Worm (Caenorhabditis elegans) whole organism, L1 larva: Measurements from ENCODE around the gene nhr-211.

ENCODE experiments used
- C34B4.2 ChIP-seq: sonication (generic microtip); optimal IDR thresholded peaks from 2 replicates; lab custom pipeline; 2017; ENCODE audit warnings: mild to moderate bottlenecking, missing genetic modification characterization, missing compliant biosample characterization
- F16B12.6 ChIP-seq: fragments of 150-350 bp; optimal IDR thresholded peaks from 2 replicates; lab custom pipeline; 2014; ENCODE audit warnings: missing biosample characterization, missing genetic modification characterization
- Y116A8C.19 ChIP-seq: sonication (generic microtip); optimal IDR thresholded peaks from 2 replicates; lab custom pipeline; 2016; ENCODE audit warnings: missing compliant biosample characterization, missing genetic modification characterization, borderline replicate concordance
- alr-1 ChIP-seq: fragments of 200-800 bp; sonication (Bioruptor generic); optimal IDR thresholded peaks from 2 replicates; lab custom pipeline; 2018; ENCODE audit warnings: borderline replicate concordance, mild to moderate bottlenecking, missing genetic modification characterization, missing compliant biosample characterization
- ama-1 ChIP-seq: fragments of 150-350 bp; optimal IDR thresholded peaks from 2 replicates; lab custom pipeline; 2014
- blmp-1 ChIP-seq: fragments of 150-350 bp; optimal IDR thresholded peaks from 2 replicates; lab custom pipeline; 2014; ENCODE audit warnings: missing biosample characterization, missing genetic modification characterization
- ceh-90 ChIP-seq: sonication (generic microtip); optimal IDR thresholded peaks from 2 replicates; lab custom pipeline; 2016; ENCODE audit warnings: missing genetic modification characterization, missing compliant biosample characterization
- dpl-1 ChIP-seq, 3 experiments: fragments of 150-350 bp in 2 of 3; sonication (generic microtip) in 1 of 3; optimal IDR thresholded peaks; 2 replicates each; lab custom pipeline; 2014 to 2017; ENCODE audit warnings: missing biosample characterization in 3 of 3, missing genetic modification characterization in 3 of 3, missing genetic modification reagents in 3 of 3
- dsc-1 ChIP-seq: sonication (generic microtip); optimal IDR thresholded peaks from 2 replicates; lab custom pipeline; 2016; ENCODE audit warnings: mild to moderate bottlenecking, missing genetic modification characterization, missing compliant biosample characterization
- efl-1 ChIP-seq, 4 experiments: fragments of 150-350 bp; optimal IDR thresholded peaks in 3 of 4; peaks in 1 of 4; 1 replicate in 1 of 4; 2 replicates in 3 of 4; lab custom pipeline; 2014; ENCODE audit warnings: missing biosample characterization in 2 of 4, missing genetic modification characterization in 2 of 4, missing genetic modification reagents in 2 of 4
- efl-3 ChIP-seq: fragments of 200-800 bp; sonication (Bioruptor generic); optimal IDR thresholded peaks from 2 replicates; lab custom pipeline; 2018; ENCODE audit warnings: mild to moderate bottlenecking, missing genetic modification characterization, missing compliant biosample characterization
- egl-13 ChIP-seq: sonication (generic microtip); optimal IDR thresholded peaks from 2 replicates; lab custom pipeline; 2016; ENCODE audit warnings: missing genotype, missing genetic modification reagents, missing genetic modification characterization, missing compliant biosample characterization
- elt-2 ChIP-seq: sonication (generic microtip); optimal IDR thresholded peaks from 2 replicates; lab custom pipeline; 2016; ENCODE audit warnings: missing genetic modification characterization, mild to moderate bottlenecking, inconsistent platforms, missing compliant biosample characterization, missing genetic modification reagents
- elt-3 ChIP-seq, 6 experiments: fragments of 150-350 bp in 1 of 6; sonication (generic microtip); optimal IDR thresholded peaks; 2 replicates each; lab custom pipeline; 2017 to 2018; ENCODE audit warnings: missing biosample characterization in 6 of 6, missing genetic modification characterization in 6 of 6, inconsistent platforms in 1 of 6
- ets-5 ChIP-seq: fragments of 200-800 bp; sonication (Bioruptor generic); IDR thresholded peaks from 2 replicates; pipeline ENCODE4 v1.3.6; 2022; ENCODE audit warnings: missing genetic modification characterization, missing compliant biosample characterization
- fkh-10 ChIP-seq: sonication (generic microtip); optimal IDR thresholded peaks from 2 replicates; lab custom pipeline; 2017; ENCODE audit warnings: missing biosample characterization, missing genetic modification reagents, missing genetic modification characterization
- fkh-8 ChIP-seq: sonication (generic microtip); optimal IDR thresholded peaks from 2 replicates; lab custom pipeline; 2016; ENCODE audit warnings: mild to moderate bottlenecking, missing genetic modification characterization, missing compliant biosample characterization
- fos-1 ChIP-seq: fragments of 150-350 bp; optimal IDR thresholded peaks from 2 replicates; lab custom pipeline; 2014; ENCODE audit warnings: missing biosample characterization, missing genetic modification characterization
- hlh-17 ChIP-seq: fragments of 200-800 bp; sonication (Bioruptor generic); optimal IDR thresholded peaks from 2 replicates; lab custom pipeline; 2018; ENCODE audit warnings: missing genetic modification characterization, mild to moderate bottlenecking, missing compliant biosample characterization, moderate library complexity, borderline replicate concordance
- hlh-4 ChIP-seq: sonication (generic microtip); optimal IDR thresholded peaks from 2 replicates; lab custom pipeline; 2016; ENCODE audit warnings: mild to moderate bottlenecking, missing genetic modification characterization, missing compliant biosample characterization
- jun-1 ChIP-seq: fragments of 150-350 bp; optimal IDR thresholded peaks from 2 replicates; lab custom pipeline; 2014; ENCODE audit warnings: missing biosample characterization, missing genetic modification reagents, missing genetic modification characterization
- lin-13 ChIP-seq: fragments of 150-350 bp; optimal IDR thresholded peaks from 2 replicates; lab custom pipeline; 2014; ENCODE audit warnings: missing biosample characterization, missing genetic modification reagents, missing genetic modification characterization
- lin-14 ChIP-seq: fragments of 200-800 bp; sonication (Bioruptor generic); optimal IDR thresholded peaks from 2 replicates; lab custom pipeline; 2018; ENCODE audit warnings: mild to moderate bottlenecking, missing genetic modification characterization, moderate library complexity, missing compliant biosample characterization
- lin-15B ChIP-seq: fragments of 150-350 bp; sonication (generic microtip); optimal IDR thresholded peaks from 3 replicates; lab custom pipeline; 2014; ENCODE audit warnings: missing biosample characterization, missing genetic modification characterization
- lin-35 ChIP-seq, 2 experiments: fragments of 150-350 bp; optimal IDR thresholded peaks; 2 replicates each; lab custom pipeline; 2014; ENCODE audit warnings: missing biosample characterization in 2 of 2, missing genetic modification characterization in 2 of 2, missing genetic modification reagents in 2 of 2
- lin-39 ChIP-seq: fragments of 150-350 bp; optimal IDR thresholded peaks from 2 replicates; lab custom pipeline; 2014; ENCODE audit warnings: missing biosample characterization, missing genetic modification reagents, missing genetic modification characterization
- lsy-2 ChIP-seq, 2 experiments: fragments of 150-350 bp; optimal IDR thresholded peaks; 2 replicates each; lab custom pipeline; 2014; ENCODE audit warnings: missing biosample characterization in 2 of 2, missing genetic modification characterization in 2 of 2
- mab-9 ChIP-seq: fragments of 200-800 bp; sonication (Bioruptor generic); IDR thresholded peaks from 2 replicates; pipeline ENCODE4 v1.3.6; 2022; ENCODE audit warnings: missing genetic modification reagents, missing genetic modification characterization, missing compliant biosample characterization
- mdl-1 ChIP-seq, 2 experiments: fragments of 150-350 bp; optimal IDR thresholded peaks; 2 replicates each; lab custom pipeline; 2014 to 2017; ENCODE audit warnings: missing biosample characterization in 2 of 2, missing genetic modification characterization in 2 of 2, inconsistent platforms in 1 of 2
- nhr-12 ChIP-seq: sonication (generic microtip); optimal IDR thresholded peaks from 2 replicates; lab custom pipeline; 2017; ENCODE audit warnings: missing biosample characterization, missing genetic modification characterization
- nhr-19 ChIP-seq: fragments of 200-800 bp; sonication (Bioruptor generic); conservative IDR thresholded peaks from 2 replicates; pipeline ENCODE4 v1.3.6; 2022; ENCODE audit warnings: missing genetic modification characterization, missing compliant biosample characterization
- nhr-20 ChIP-seq: sonication (generic microtip); optimal IDR thresholded peaks from 2 replicates; lab custom pipeline; 2016; ENCODE audit warnings: mild to moderate bottlenecking, missing genetic modification characterization, missing compliant biosample characterization
- nhr-47 ChIP-seq: sonication (generic microtip); optimal IDR thresholded peaks from 2 replicates; lab custom pipeline; 2016; ENCODE audit warnings: mild to moderate bottlenecking, missing genetic modification characterization, moderate library complexity, missing compliant biosample characterization
- nhr-77 ChIP-seq: fragments of 150-350 bp; optimal IDR thresholded peaks from 2 replicates; lab custom pipeline; 2014; ENCODE audit warnings: missing biosample characterization, missing genetic modification characterization
- nhr-84 ChIP-seq: sonication (generic microtip); optimal IDR thresholded peaks from 2 replicates; lab custom pipeline; 2017; ENCODE audit warnings: missing biosample characterization, missing genetic modification characterization
- nhr-85 ChIP-seq: sonication (generic microtip); peaks from one replicate; lab custom pipeline; 2016; ENCODE audit warnings: missing genetic modification characterization, inconsistent platforms, missing compliant biosample characterization
- pag-3 ChIP-seq: sonication (generic microtip); optimal IDR thresholded peaks from 2 replicates; lab custom pipeline; 2017; ENCODE audit warnings: missing genetic modification characterization, mild to moderate bottlenecking, missing compliant biosample characterization, antibody characterized with exemption, borderline replicate concordance; ENCODE audit not compliant: insufficient read depth
- pax-3 ChIP-seq: fragments of 200-800 bp; sonication (Bioruptor generic); optimal IDR thresholded peaks from 2 replicates; lab custom pipeline; 2018; ENCODE audit warnings: mild to moderate bottlenecking, missing genetic modification characterization, moderate library complexity, missing compliant biosample characterization
- rnt-1 ChIP-seq: sonication (generic microtip); optimal IDR thresholded peaks from 2 replicates; lab custom pipeline; 2016; ENCODE audit warnings: mild to moderate bottlenecking, missing genetic modification characterization, moderate library complexity, missing compliant biosample characterization
- snpc-4 ChIP-seq: fragments of 150-350 bp; optimal IDR thresholded peaks from 2 replicates; lab custom pipeline; 2014; ENCODE audit warnings: missing biosample characterization, missing genetic modification characterization
- swsn-7 ChIP-seq: sonication (generic microtip); optimal IDR thresholded peaks from 2 replicates; lab custom pipeline; 2016; ENCODE audit warnings: missing genetic modification characterization, missing compliant biosample characterization
- tlp-1 ChIP-seq: fragments of 150-350 bp; optimal IDR thresholded peaks from 2 replicates; lab custom pipeline; 2014; ENCODE audit warnings: missing biosample characterization, missing genetic modification characterization
- unc-30 ChIP-seq: sonication (generic microtip); optimal IDR thresholded peaks from 2 replicates; lab custom pipeline; 2017; ENCODE audit warnings: missing biosample characterization, missing genetic modification characterization
- unc-62 ChIP-seq: fragments of 150-350 bp; optimal IDR thresholded peaks from 2 replicates; lab custom pipeline; 2014; ENCODE audit warnings: missing biosample characterization, missing genetic modification reagents, missing genetic modification characterization
- unc-86 ChIP-seq: sonication (generic microtip); optimal IDR thresholded peaks from 2 replicates; lab custom pipeline; 2016; ENCODE audit warnings: missing genetic modification characterization, missing compliant biosample characterization
- xbp-1 ChIP-seq: sonication (generic microtip); optimal IDR thresholded peaks from 2 replicates; lab custom pipeline; 2016; ENCODE audit warnings: missing genetic modification characterization, missing compliant biosample characterization
- zag-1 ChIP-seq: fragments of 150-350 bp; optimal IDR thresholded peaks from 2 replicates; lab custom pipeline; 2014; ENCODE audit warnings: missing biosample characterization, missing genetic modification characterization
- zip-4 ChIP-seq: fragments of 200-800 bp; sonication (Bioruptor generic); optimal IDR thresholded peaks from 2 replicates; lab custom pipeline; 2018; ENCODE audit warnings: mild to moderate bottlenecking, missing genetic modification characterization, moderate library complexity, missing compliant biosample characterization
- ztf-4 ChIP-seq: fragments of 150-350 bp; optimal IDR thresholded peaks from 2 replicates; lab custom pipeline; 2014; ENCODE audit warnings: missing biosample characterization, missing genetic modification characterization

nhr-211 gene

DNA sequence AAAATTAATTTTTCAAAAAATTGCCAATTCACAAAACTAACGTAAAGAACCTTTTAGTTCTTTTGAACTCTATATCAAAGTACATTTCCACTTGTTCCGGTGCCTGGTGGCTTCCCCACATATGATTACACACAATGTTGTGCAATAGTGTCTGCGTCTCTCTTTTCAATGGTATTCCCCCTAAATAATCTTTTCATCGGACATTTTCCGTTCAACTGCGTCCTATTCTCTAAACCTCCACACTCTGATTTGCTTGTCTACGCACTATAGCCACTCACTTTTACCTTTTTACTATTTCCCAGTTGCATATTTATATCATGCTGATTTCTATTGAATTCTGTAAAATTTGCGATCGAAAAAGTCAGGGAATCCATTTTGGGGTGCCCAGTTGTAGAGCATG is 45.3 kb downstream of the nhr-211 start, which contains the start of gene nhr-58 (continued):
- no peak for TF ChIP-seq zag-1 (tag; lab: Kevin White, UChicago)
- TF ChIP-seq dsc-1 (tag; lab: Kevin White, UChicago): no peak
- TF ChIP-seq lin-13 (GFP tag; lab: Kevin White, UChicago): no peak
- peak; percentile 3 for TF ChIP-seq swsn-7 (tag; lab: Kevin White, UChicago)
- peak; percentile 6 for TF ChIP-seq fos-1 (tag; lab: Kevin White, UChicago)
- TF ChIP-seq blmp-1 (tag; lab: Kevin White, UChicago): peak; percentile 90
- no peak for TF ChIP-seq fkh-10 (GFP tag; lab: Kevin White, UChicago)
- peak; percentile 75 for TF ChIP-seq fkh-8
- no peak for TF ChIP-seq hlh-4 (tag; lab: Kevin White, UChicago)
- peak; percentile 99 for TF ChIP-seq lin-14
- TF ChIP-seq elt-2 (tag; lab: Kevin White, UChicago): peak; percentile 65
- TF ChIP-seq efl-3: no peak
- peak; percentile 26 to 27 for TF ChIP-seq efl-1 (optimal IDR thresholded peaks at IDR 0.05; lab: Kevin White, UChicago)
- TF ChIP-seq efl-1 (GFP tag; optimal IDR thresholded peaks at IDR 0.05 in 1 of 2; lab: Kevin White, UChicago): no peak
- no peak for TF ChIP-seq lin-39
- TF ChIP-seq zip-4: no peak
- no peak for TF ChIP-seq hlh-17 (GFP tag; lab: Kevin White, UChicago)
- TF ChIP-seq xbp-1 (tag; lab: Kevin White, UChicago): no peak
- TF ChIP-seq lin-15B (tag; lab: Kevin White, UChicago): no peak
- TF ChIP-seq C34B4.2 (tag; lab: Kevin White, UChicago): no peak
- no peak for TF ChIP-seq snpc-4 (tag; lab: Kevin White, UChicago)
- no peak for TF ChIP-seq nhr-12 (tag; lab: Kevin White, UChicago)
- no peak for TF ChIP-seq pag-3
- no peak for TF ChIP-seq nhr-84
- TF ChIP-seq nhr-47 (tag; lab: Kevin White, UChicago): no peak
- TF ChIP-seq jun-1 (tag; lab: Kevin White, UChicago): peak; percentile 66
- peak; percentile 58 for TF ChIP-seq nhr-19 (GFP tag; lab: Robert Waterston, UW)
- no peak for TF ChIP-seq F16B12.6 (tag; lab: Kevin White, UChicago)
- TF ChIP-seq ets-5 (GFP tag; lab: Robert Waterston, UW): no peak

DNA sequence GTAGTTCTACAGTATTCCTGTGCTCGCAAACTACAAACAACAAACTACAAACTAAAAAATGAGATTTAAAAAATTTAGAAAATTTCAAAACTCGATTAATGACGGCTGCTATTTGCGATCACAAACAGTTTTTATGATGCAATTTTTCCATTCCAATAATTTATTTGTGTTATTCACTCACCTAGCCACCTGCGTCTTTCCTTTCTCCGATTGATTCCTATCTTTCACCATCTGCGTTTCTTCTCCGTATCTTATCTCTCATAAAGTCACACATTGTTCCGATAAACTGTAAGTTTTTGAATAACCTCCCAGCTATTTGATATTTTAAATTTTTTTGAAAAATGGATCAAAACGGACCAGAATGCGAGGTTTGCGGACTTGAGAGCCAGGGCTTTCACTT is 47.4 kb downstream of the nhr-211 start, which contains the start of gene nhr-132:
TSS of gene nhr-132 (plus strand) at position 271 of the 400 bp plus-strand sequence.
- TF ChIP-seq tlp-1 (tag; lab: Kevin White, UChicago): no peak
- TF ChIP-seq nhr-12 (tag; lab: Kevin White, UChicago): no peak
- TF ChIP-seq efl-3: no peak
- no peak for TF ChIP-seq ama-1
- TF ChIP-seq nhr-85 (tag; lab: Kevin White, UChicago): peak; percentile 77
- TF ChIP-seq elt-3 (tag; optimal IDR thresholded peaks at IDR 0.05; lab: Kevin White, UChicago): peak in 2 of 6 experiments; percentile 25 to 44
- TF ChIP-seq C34B4.2 (tag; lab: Kevin White, UChicago): no peak
- peak; percentile 28 for TF ChIP-seq nhr-77 (tag; lab: Kevin White, UChicago)
- TF ChIP-seq nhr-20 (tag; lab: Kevin White, UChicago): peak; percentile 56
- no peak for TF ChIP-seq nhr-47 (tag; lab: Kevin White, UChicago)
- no peak for TF ChIP-seq alr-1 (tag; lab: Kevin White, UChicago)
- TF ChIP-seq lsy-2 (tag; optimal IDR thresholded peaks at IDR 0.05; lab: Kevin White, UChicago): peak in 1 of 2 experiments; percentile 0
- no peak for TF ChIP-seq lin-13 (GFP tag; lab: Kevin White, UChicago)
- peak in 1 of 2 experiments; percentile 44 for TF ChIP-seq lin-35 (GFP tag; optimal IDR thresholded peaks at IDR 0.05; lab: Kevin White, UChicago)
- no peak for TF ChIP-seq ceh-90 (tag; lab: Kevin White, UChicago)
- TF ChIP-seq lin-14: peak; percentile 92
- no peak for TF ChIP-seq Y116A8C.19
- TF ChIP-seq unc-30 (tag; lab: Kevin White, UChicago): no peak
- TF ChIP-seq pax-3 (tag; lab: Kevin White, UChicago): no peak
- no peak for TF ChIP-seq dsc-1 (tag; lab: Kevin White, UChicago)
- no peak for TF ChIP-seq jun-1 (tag; lab: Kevin White, UChicago)
- TF ChIP-seq mdl-1 (tag; optimal IDR thresholded peaks at IDR 0.05; lab: Kevin White, UChicago): peak in 1 of 2 experiments; percentile 19
- no peak for TF ChIP-seq mab-9
- no peak for TF ChIP-seq unc-62 (GFP tag; lab: Kevin White, UChicago)
- no peak for TF ChIP-seq nhr-19 (GFP tag; lab: Robert Waterston, UW)
- TF ChIP-seq ztf-4 (tag; lab: Kevin White, UChicago): no peak
- no peak for TF ChIP-seq xbp-1 (tag; lab: Kevin White, UChicago)
- no peak for TF ChIP-seq zip-4
- TF ChIP-seq zag-1 (tag; lab: Kevin White, UChicago): no peak
- no peak for TF ChIP-seq egl-13 (tag; lab: Kevin White, UChicago)
- TF ChIP-seq unc-86 (tag; lab: Kevin White, UChicago): no peak
- TF ChIP-seq ets-5 (GFP tag; lab: Robert Waterston, UW): no peak
- no peak for TF ChIP-seq hlh-4 (tag; lab: Kevin White, UChicago)
- TF ChIP-seq rnt-1 (tag; lab: Kevin White, UChicago): no peak
- TF ChIP-seq lin-39: no peak
- TF ChIP-seq dpl-1 (GFP tag; optimal IDR thresholded peaks at IDR 0.05; lab: Kevin White, UChicago): peak in 1 of 3 experiments; percentile 16
